Fruit fly (Drosophila melanogaster) whole organism, embryonic: ENCODE measurements around the gene CG13457.

ENCODE experiments used
- Aef1 ChIP-seq: fragments of 200-800 bp; sonication (Bioruptor generic); IDR thresholded peaks from 3 replicates; pipeline ENCODE4 v1.3.6; 2022; ENCODE audit warnings: missing biosample characterization, missing genetic modification characterization
- Atf6 ChIP-seq: fragments of 200-800 bp; sonication (Bioruptor generic); IDR thresholded peaks from 2 replicates; pipeline ENCODE4 v1.3.6; 2022; ENCODE audit warnings: missing biosample characterization, missing genetic modification characterization
- Bdp1 ChIP-seq: fragments of 200-800 bp; sonication (Bioruptor generic); optimal IDR thresholded peaks from 3 replicates; lab custom pipeline; 2016; ENCODE audit warnings: missing biosample characterization, missing genetic modification characterization
- CG10366 ChIP-seq: fragments of 200-800 bp; sonication (Bioruptor generic); IDR thresholded peaks from 2 replicates; pipeline ENCODE4 v1.3.6; 2022; ENCODE audit warnings: missing biosample characterization, missing genetic modification characterization
- CG11504 ChIP-seq: fragments of 200-800 bp; sonication (Bioruptor generic); optimal IDR thresholded peaks from 3 replicates; lab custom pipeline; 2019; ENCODE audit warnings: missing biosample characterization, mild to moderate bottlenecking, missing genetic modification characterization, moderate library complexity
- CG13287 ChIP-seq: fragments of 200-800 bp; sonication (Bioruptor generic); IDR thresholded peaks from 2 replicates; pipeline ENCODE4 v1.3.6; 2022; ENCODE audit warnings: missing biosample characterization, missing genetic modification characterization; ENCODE audit not compliant: partially characterized antibody
- CG14014 ChIP-seq: fragments of 200-800 bp; sonication (Bioruptor generic); IDR thresholded peaks from 2 replicates; pipeline ENCODE4 v1.3.6; 2022; ENCODE audit warnings: missing biosample characterization, missing genetic modification characterization
- CG15011 ChIP-seq: fragments of 200-800 bp; sonication (Bioruptor generic); optimal IDR thresholded peaks from 3 replicates; lab custom pipeline; 2018; ENCODE audit warnings: missing biosample characterization, mild to moderate bottlenecking, missing genetic modification characterization
- CG15073 ChIP-seq: fragments of 200-800 bp; sonication (Bioruptor generic); optimal IDR thresholded peaks from 2 replicates; lab custom pipeline; 2016; ENCODE audit warnings: missing biosample characterization, missing genetic modification characterization
- CG16863 ChIP-seq: fragments of 200-800 bp; sonication (Bioruptor generic); optimal IDR thresholded peaks from 3 replicates; lab custom pipeline; 2016; ENCODE audit warnings: missing biosample characterization, missing genetic modification characterization
- CG18599 ChIP-seq: fragments of 200-800 bp; sonication (Bioruptor generic); optimal IDR thresholded peaks from 3 replicates; lab custom pipeline; 2017; ENCODE audit warnings: missing biosample characterization, missing genetic modification characterization, mild to moderate bottlenecking, moderate library complexity, missing genetic modification reagents
- CG30431 ChIP-seq: fragments of 200-800 bp; sonication (Bioruptor generic); optimal IDR thresholded peaks from 2 replicates; lab custom pipeline; 2017; ENCODE audit warnings: missing biosample characterization, missing genetic modification characterization
- CG3163 ChIP-seq: fragments of 200-800 bp; sonication (Bioruptor generic); optimal IDR thresholded peaks from 3 replicates; lab custom pipeline; 2016; ENCODE audit warnings: missing biosample characterization, missing genetic modification characterization
- CG32767 ChIP-seq: fragments of 200-800 bp; sonication (Bioruptor generic); IDR thresholded peaks from 2 replicates; pipeline ENCODE4 v1.3.6; 2022; ENCODE audit warnings: missing biosample characterization, missing genetic modification characterization
- CG32772 ChIP-seq: fragments of 200-800 bp; sonication (Bioruptor generic); IDR thresholded peaks from 2 replicates; pipeline ENCODE4 v1.3.6; 2022; ENCODE audit warnings: missing biosample characterization, missing genetic modification characterization
- CG4854 ChIP-seq: fragments of 200-800 bp; sonication (Bioruptor generic); optimal IDR thresholded peaks from 2 replicates; lab custom pipeline; 2016; ENCODE audit warnings: missing biosample characterization, missing genetic modification characterization, inconsistent platforms
- CG7745 ChIP-seq: fragments of 200-800 bp; sonication (Bioruptor generic); optimal IDR thresholded peaks from 2 replicates; lab custom pipeline; 2018; ENCODE audit warnings: missing biosample characterization, mild to moderate bottlenecking, missing genetic modification characterization, moderate library complexity
- CG8944 ChIP-seq: fragments of 200-800 bp; sonication (Bioruptor generic); optimal IDR thresholded peaks from 3 replicates; lab custom pipeline; 2016; ENCODE audit warnings: missing biosample characterization, missing genetic modification characterization
- CG9215 ChIP-seq: fragments of 200-800 bp; sonication (Bioruptor generic); IDR thresholded peaks from 2 replicates; pipeline ENCODE4 v1.3.6; 2022; ENCODE audit warnings: missing biosample characterization, missing genetic modification characterization
- CG9727 ChIP-seq: fragments of 200-800 bp; sonication (Bioruptor generic); optimal IDR thresholded peaks from 3 replicates; lab custom pipeline; 2017; ENCODE audit warnings: missing biosample characterization, mild to moderate bottlenecking, missing genetic modification characterization
- Deaf1 ChIP-seq: fragments of 200-800 bp; optimal IDR thresholded peaks from 3 replicates; lab custom pipeline; 2019; ENCODE audit warnings: missing biosample characterization, mild to moderate bottlenecking, missing genetic modification characterization, moderate library complexity
- Gug ChIP-seq: fragments of 200-800 bp; sonication (Bioruptor generic); IDR thresholded peaks from 4 replicates; pipeline ENCODE4 v1.3.6; 2022; ENCODE audit warnings: missing biosample characterization, missing genetic modification characterization
- H15 ChIP-seq: fragments of 200-800 bp; sonication (Bioruptor generic); IDR thresholded peaks from 3 replicates; pipeline ENCODE4 v1.3.6; 2022; ENCODE audit warnings: missing biosample characterization, missing genetic modification characterization
- MESR4 ChIP-seq: fragments of 200-800 bp; sonication (Bioruptor generic); optimal IDR thresholded peaks from 2 replicates; lab custom pipeline; 2018; ENCODE audit warnings: missing biosample characterization, mild to moderate bottlenecking, missing genetic modification characterization, moderate library complexity
- Mes4 ChIP-seq: fragments of 200-800 bp; sonication (Bioruptor generic); optimal IDR thresholded peaks from 2 replicates; lab custom pipeline; 2016; ENCODE audit warnings: missing biosample characterization, missing genetic modification characterization
- Neu2 ChIP-seq: fragments of 200-800 bp; sonication (Bioruptor generic); optimal IDR thresholded peaks from 3 replicates; lab custom pipeline; 2016; ENCODE audit warnings: missing biosample characterization, missing genetic modification characterization, borderline replicate concordance
- Oli ChIP-seq: fragments of 200-800 bp; sonication (Bioruptor generic); optimal IDR thresholded peaks from 2 replicates; lab custom pipeline; 2018; ENCODE audit warnings: missing biosample characterization, mild to moderate bottlenecking, missing genetic modification characterization, moderate library complexity
- Opbp ChIP-seq: fragments of 200-800 bp; sonication (Bioruptor generic); IDR thresholded peaks from 3 replicates; pipeline ENCODE4 v1.3.6; 2022; ENCODE audit warnings: missing biosample characterization, missing genetic modification characterization; ENCODE audit not compliant: partially characterized antibody
- Optix ChIP-seq: fragments of 200-800 bp; sonication (Bioruptor generic); IDR thresholded peaks from 3 replicates; pipeline ENCODE4 v1.3.6; 2022; ENCODE audit warnings: missing biosample characterization, missing genetic modification characterization
- Poxn ChIP-seq: fragments of 200-800 bp; sonication (Bioruptor generic); IDR thresholded peaks from 2 replicates; pipeline ENCODE4 v1.3.6; 2022; ENCODE audit warnings: missing biosample characterization, missing genetic modification characterization
- ac ChIP-seq: fragments of 200-800 bp; sonication (Bioruptor generic); optimal IDR thresholded peaks from 3 replicates; lab custom pipeline; 2017; ENCODE audit warnings: missing biosample characterization, mild to moderate bottlenecking, missing genetic modification characterization
- aop ChIP-seq: fragments of 200-800 bp; sonication (Bioruptor generic); IDR thresholded peaks from 2 replicates; pipeline ENCODE4 v1.3.6; 2022; ENCODE audit warnings: missing biosample characterization, missing genetic modification characterization
- ato ChIP-seq: fragments of 200-800 bp; sonication (Bioruptor generic); IDR thresholded peaks from 2 replicates; pipeline ENCODE4 v1.3.6; 2022; ENCODE audit warnings: missing biosample characterization, missing genetic modification characterization; ENCODE audit not compliant: partially characterized antibody
- az2 ChIP-seq: fragments of 200-800 bp; sonication (Bioruptor generic); optimal IDR thresholded peaks from 3 replicates; lab custom pipeline; 2016; ENCODE audit warnings: missing biosample characterization, missing genetic modification characterization
- bowl ChIP-seq: fragments of 200-800 bp; sonication (Bioruptor generic); IDR thresholded peaks from 2 replicates; pipeline ENCODE4 v1.3.6; 2022; ENCODE audit warnings: missing biosample characterization, missing genetic modification characterization
- bsh ChIP-seq, 2 experiments: fragments of 200-800 bp; sonication (Bioruptor generic); optimal IDR thresholded peaks; 2 replicates each; lab custom pipeline; 2017 to 2018; ENCODE audit warnings: mild to moderate bottlenecking in 2 of 2, missing biosample characterization in 2 of 2, missing genetic modification characterization in 2 of 2, moderate library complexity in 1 of 2
- ci ChIP-seq: fragments of 200-800 bp; sonication (Bioruptor generic); IDR thresholded peaks from 3 replicates; pipeline ENCODE4 v1.3.6; 2022; ENCODE audit warnings: missing biosample characterization, missing genetic modification characterization
- ewg ChIP-seq: fragments of 200-800 bp; sonication (Bioruptor generic); optimal IDR thresholded peaks from 3 replicates; lab custom pipeline; 2017; ENCODE audit warnings: mild to moderate bottlenecking, missing biosample characterization, missing genetic modification reagents, missing genetic modification characterization
- fd102C ChIP-seq: fragments of 200-800 bp; sonication (Bioruptor generic); optimal IDR thresholded peaks from 2 replicates; lab custom pipeline; 2018; ENCODE audit warnings: missing biosample characterization, mild to moderate bottlenecking, missing genetic modification characterization, moderate library complexity
- gt ChIP-seq: fragments of 200-800 bp; sonication (Bioruptor generic); IDR thresholded peaks from 2 replicates; pipeline ENCODE4 v1.3.6; 2022; ENCODE audit warnings: missing biosample characterization, missing genetic modification characterization
- hkb ChIP-seq, 2 experiments: fragments of 200-800 bp in 1 of 2; fragments of >200 bp in 1 of 2; sonication (Bioruptor generic) in 1 of 2; IDR thresholded peaks in 1 of 2; optimal IDR thresholded peaks in 1 of 2; 2 replicates each; pipeline versions ENCODE4 v1.3.6 to Lab custom; 2017 to 2022; ENCODE audit warnings: missing biosample characterization in 1 of 2, missing genetic modification characterization in 1 of 2
- mld ChIP-seq: fragments of 200-800 bp; sonication (Bioruptor generic); IDR thresholded peaks from 3 replicates; pipeline ENCODE4 v1.3.6; 2022; ENCODE audit warnings: missing biosample characterization, missing genetic modification characterization; ENCODE audit not compliant: partially characterized antibody
- otp ChIP-seq: fragments of 200-800 bp; sonication (Bioruptor generic); IDR thresholded peaks from 3 replicates; pipeline ENCODE4, ENCODE4 v1.3.6; 2022; ENCODE audit warnings: missing biosample characterization, missing genetic modification characterization
- peb ChIP-seq: fragments of 200-800 bp; sonication (Bioruptor generic); IDR thresholded peaks from 2 replicates; pipeline ENCODE4 v1.3.6; 2022; ENCODE audit warnings: missing biosample characterization, missing genetic modification characterization
- psq ChIP-seq: fragments of 200-800 bp; sonication (Bioruptor generic); optimal IDR thresholded peaks from 2 replicates; lab custom pipeline; 2017; ENCODE audit warnings: missing biosample characterization, missing genetic modification characterization
- repo ChIP-seq: fragments of 200-800 bp; sonication (Bioruptor generic); optimal IDR thresholded peaks from 2 replicates; lab custom pipeline; 2016; ENCODE audit warnings: missing biosample characterization, missing genetic modification characterization
- ro ChIP-seq: fragments of 200-800 bp; sonication (Bioruptor generic); IDR thresholded peaks from 2 replicates; pipeline ENCODE4 v1.3.6; 2022; ENCODE audit warnings: missing biosample characterization, missing genetic modification characterization
- stc ChIP-seq: fragments of 200-800 bp; sonication (Bioruptor generic); IDR thresholded peaks from 2 replicates; pipeline ENCODE4 v1.3.6; 2022; ENCODE audit warnings: missing biosample characterization, missing genetic modification characterization
- tgo ChIP-seq: fragments of 200-800 bp; sonication (Bioruptor generic); IDR thresholded peaks from 3 replicates; pipeline ENCODE4 v1.3.6; 2022; ENCODE audit warnings: missing biosample characterization, missing genetic modification characterization

The CG13457 gene

DNA sequence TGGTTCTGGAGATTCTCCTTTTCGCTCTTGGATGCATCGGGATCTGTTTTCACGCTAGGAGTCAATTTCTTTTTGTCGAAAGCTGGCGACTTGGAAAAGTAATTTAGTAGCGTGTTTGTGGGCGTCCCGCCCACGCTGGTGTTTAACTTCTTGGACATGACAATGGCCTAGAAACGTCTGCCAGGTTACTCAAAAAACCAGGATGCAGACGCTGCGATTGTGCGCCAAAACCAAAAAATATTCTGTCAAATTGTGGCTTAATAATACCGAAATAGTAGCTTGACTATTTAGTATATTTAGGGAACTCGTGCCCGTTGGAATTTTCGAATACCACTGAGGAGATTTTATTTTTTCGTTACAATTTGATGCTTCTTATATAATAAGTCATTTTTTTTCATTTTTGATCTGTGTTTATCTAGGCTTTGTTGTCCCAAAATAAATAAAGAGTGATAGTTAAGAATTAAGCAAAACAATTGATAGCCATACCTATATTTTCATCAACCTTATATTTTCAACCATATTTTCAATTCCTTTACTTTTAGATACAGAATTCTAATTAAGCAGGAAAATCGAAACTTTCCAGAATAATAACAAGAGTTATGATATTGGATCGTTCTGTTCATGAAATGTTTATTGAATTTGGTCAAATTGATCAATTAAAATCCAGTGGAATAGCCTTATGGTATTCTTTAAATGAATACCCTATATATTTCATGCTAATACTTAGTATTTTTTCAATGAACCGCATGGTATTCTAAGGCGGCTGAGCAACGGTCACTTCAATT, 27.3 kb upstream of the CG13457 start, which contains the start of the genes Msh6 and Prp31 (continued):
- TF ChIP-seq gt = no peak
- no peak for TF ChIP-seq CG32767 (GFP tag; lab: Robert Waterston, UW)
- peak; percentile 6; the same call in 1 of the 2 replicates for TF ChIP-seq stc (GFP tag; lab: Robert Waterston, UW)
- TF ChIP-seq aop (GFP tag; lab: Robert Waterston, UW) = no peak
- TF ChIP-seq CG18599 (GFP tag; lab: Kevin White, UChicago) = peak; percentile 55
- TF ChIP-seq Neu2 (GFP tag; lab: Kevin White, UChicago) = no peak
- TF ChIP-seq CG32772 (GFP tag; lab: Robert Waterston, UW) = peak; percentile 40
- no peak for TF ChIP-seq hkb (optimal IDR thresholded peaks at IDR 0.05; lab: Kevin White, UChicago)
- TF ChIP-seq hkb (GFP tag; IDR thresholded peaks at IDR 0.05; lab: Robert Waterston, UW) = no peak
- peak in 1 of 2 experiments; percentile 61 for TF ChIP-seq bsh (GFP tag; optimal IDR thresholded peaks at IDR 0.05; lab: Kevin White, UChicago)
- TF ChIP-seq CG8944 (GFP tag; lab: Kevin White, UChicago) = peak; percentile 68
- TF ChIP-seq CG4854 (GFP tag; lab: Kevin White, UChicago) = peak; percentile 22
- peak; percentile 46 for TF ChIP-seq psq (GFP tag; lab: Kevin White, UChicago)
- peak; percentile 75 for TF ChIP-seq CG9727
- no peak for TF ChIP-seq otp
- peak; percentile 78 for TF ChIP-seq az2 (GFP tag; lab: Kevin White, UChicago)
- peak; percentile 51 for TF ChIP-seq ewg (GFP tag; lab: Kevin White, UChicago)
- TF ChIP-seq Aef1 (GFP tag; lab: Robert Waterston, UW) = peak; percentile 72; the same call in 2 of the 3 replicates
- no peak for TF ChIP-seq repo (GFP tag; lab: Kevin White, UChicago)
- TF ChIP-seq Gug (GFP tag; lab: Robert Waterston, UW) = no peak; the same call in 3 of the 4 replicates
- peak; percentile 27 for TF ChIP-seq CG30431 (GFP tag; lab: Kevin White, UChicago)
- TF ChIP-seq Mes4 = peak; percentile 41
- no peak for TF ChIP-seq CG15073 (GFP tag; lab: Kevin White, UChicago)
- TF ChIP-seq CG15011 (GFP tag; lab: Kevin White, UChicago) = peak; percentile 28
- peak; percentile 78 for TF ChIP-seq Oli (tag; lab: Kevin White, UChicago)
- TF ChIP-seq fd102C = no peak
- peak; percentile 60 for TF ChIP-seq CG9215
- TF ChIP-seq Atf6 (GFP tag; lab: Robert Waterston, UW) = no peak
- no peak for TF ChIP-seq Opbp (GFP tag; lab: Robert Waterston, UW)
- TF ChIP-seq ac (GFP tag; lab: Kevin White, UChicago) = no peak
- peak; percentile 64 for TF ChIP-seq CG10366
- TF ChIP-seq CG11504 (tag; lab: Kevin White, UChicago) = no peak
- TF ChIP-seq Deaf1 (tag; lab: Kevin White, UChicago) = no peak
- TF ChIP-seq mld = no peak
- no peak for TF ChIP-seq bowl (GFP tag; lab: Robert Waterston, UW)
- TF ChIP-seq tgo (GFP tag; lab: Robert Waterston, UW) = peak; percentile 63
- no peak for TF ChIP-seq Poxn (GFP tag; lab: Robert Waterston, UW)
- TF ChIP-seq H15 (GFP tag; lab: Robert Waterston, UW) = peak; percentile 27; the same call in 1 of the 3 replicates
- TF ChIP-seq MESR4 = peak; percentile 1
- TF ChIP-seq CG3163 (GFP tag; lab: Kevin White, UChicago) = no peak
- no peak for TF ChIP-seq Optix (GFP tag; lab: Robert Waterston, UW)
- TF ChIP-seq CG14014 (GFP tag; lab: Robert Waterston, UW) = peak; percentile 55; the same call in 1 of the 2 replicates
- TF ChIP-seq ci (GFP tag; lab: Robert Waterston, UW) = 0 out of 3 replicates have a peak, but pooled peaks have one; percentile 46
- TF ChIP-seq ro (GFP tag; lab: Robert Waterston, UW) = no peak
- TF ChIP-seq Bdp1 = no peak
- TF ChIP-seq CG16863 (GFP tag; lab: Kevin White, UChicago) = peak; percentile 56
- no peak for TF ChIP-seq peb (GFP tag; lab: Robert Waterston, UW)
- TF ChIP-seq CG7745 (tag; lab: Kevin White, UChicago) = no peak
- TF ChIP-seq CG13287 (GFP tag; lab: Robert Waterston, UW) = no peak
- no peak for TF ChIP-seq ato (GFP tag; lab: Robert Waterston, UW)
